Fruit fly (Drosophila melanogaster) whole organism, embryonic: ENCODE data around the gene CG31189.

Experiments
- ATbp ChIP-seq: fragments of 200-800 bp; sonication (Bioruptor generic); optimal IDR thresholded peaks from 2 replicates; lab custom pipeline; 2017; ENCODE audit warnings: missing biosample characterization, mild to moderate bottlenecking, missing genetic modification characterization, missing genetic modification reagents
- Aef1 ChIP-seq: fragments of 200-800 bp; sonication (Bioruptor generic); IDR thresholded peaks from 3 replicates; pipeline ENCODE4 v1.3.6; 2022; ENCODE audit warnings: missing biosample characterization, missing genetic modification characterization
- Awh ChIP-seq: fragments of 200-800 bp; sonication (Bioruptor generic); IDR thresholded peaks from 2 replicates; pipeline ENCODE4, ENCODE4 v1.3.6; 2022; ENCODE audit warnings: missing biosample characterization, missing genetic modification characterization
- CG10565 ChIP-seq: fragments of 200-800 bp; sonication (Bioruptor generic); optimal IDR thresholded peaks from 3 replicates; lab custom pipeline; 2016; ENCODE audit warnings: missing biosample characterization, mild to moderate bottlenecking, missing genetic modification characterization
- CG11247 ChIP-seq: fragments of 200-800 bp; sonication (Bioruptor generic); IDR thresholded peaks from 2 replicates; pipeline ENCODE4 v1.3.6; 2022; ENCODE audit warnings: missing biosample characterization, missing genetic modification characterization
- CG15073 ChIP-seq: fragments of 200-800 bp; sonication (Bioruptor generic); optimal IDR thresholded peaks from 2 replicates; lab custom pipeline; 2016; ENCODE audit warnings: missing biosample characterization, missing genetic modification characterization
- CG1603 ChIP-seq: fragments of 200-800 bp; sonication (Bioruptor generic); optimal IDR thresholded peaks from 2 replicates; lab custom pipeline; 2019; ENCODE audit warnings: missing biosample characterization, mild to moderate bottlenecking, missing genetic modification characterization, moderate library complexity
- CG17802 ChIP-seq: fragments of 200-800 bp; sonication (Bioruptor generic); optimal IDR thresholded peaks from 2 replicates; lab custom pipeline; 2018; ENCODE audit warnings: missing biosample characterization, mild to moderate bottlenecking, missing genetic modification characterization, moderate library complexity
- CG18011 ChIP-seq: fragments of 200-800 bp; sonication (Bioruptor generic); optimal IDR thresholded peaks from 2 replicates; lab custom pipeline; 2017; ENCODE audit warnings: missing biosample characterization, missing genetic modification characterization, mild to moderate bottlenecking, moderate library complexity, missing genotype
- CG1832 ChIP-seq: fragments of 200-800 bp; sonication (Bioruptor generic); optimal IDR thresholded peaks from 2 replicates; lab custom pipeline; 2017; ENCODE audit warnings: missing biosample characterization, mild to moderate bottlenecking, missing genetic modification characterization, inconsistent platforms
- CG2202 ChIP-seq: fragments of 200-800 bp; sonication (Bioruptor generic); optimal IDR thresholded peaks from 2 replicates; lab custom pipeline; 2018; ENCODE audit warnings: missing biosample characterization, mild to moderate bottlenecking, missing genetic modification characterization
- CG2875 ChIP-seq: fragments of 200-800 bp; sonication (Bioruptor generic); optimal IDR thresholded peaks from 2 replicates; lab custom pipeline; 2017; ENCODE audit warnings: missing biosample characterization, mild to moderate bottlenecking, missing genetic modification characterization, missing genetic modification reagents
- CG33557 ChIP-seq: fragments of 200-800 bp; sonication (Bioruptor generic); optimal IDR thresholded peaks from 2 replicates; lab custom pipeline; 2019; ENCODE audit warnings: missing biosample characterization, mild to moderate bottlenecking, missing genetic modification characterization, moderate library complexity
- CG34422 ChIP-seq: fragments of 200-800 bp; sonication (Bioruptor generic); IDR thresholded peaks from 3 replicates; pipeline ENCODE4 v1.3.6; 2022; ENCODE audit warnings: missing biosample characterization, missing genetic modification characterization
- CG3995 ChIP-seq: fragments of 200-800 bp; sonication (Bioruptor generic); optimal IDR thresholded peaks from 3 replicates; lab custom pipeline; 2016; ENCODE audit warnings: missing biosample characterization, missing genetic modification characterization
- CG42726 ChIP-seq: fragments of 200-800 bp; sonication (Bioruptor generic); IDR thresholded peaks from 2 replicates; pipeline ENCODE4 v1.3.6; 2022; ENCODE audit warnings: missing biosample characterization, missing genetic modification characterization; ENCODE audit not compliant: partially characterized antibody
- CG6254 ChIP-seq: fragments of 200-800 bp; sonication (Bioruptor generic); optimal IDR thresholded peaks from 3 replicates; lab custom pipeline; 2017; ENCODE audit warnings: mild to moderate bottlenecking, missing biosample characterization, missing genetic modification reagents, missing genetic modification characterization
- CG7745 ChIP-seq: fragments of 200-800 bp; sonication (Bioruptor generic); optimal IDR thresholded peaks from 2 replicates; lab custom pipeline; 2018; ENCODE audit warnings: missing biosample characterization, mild to moderate bottlenecking, missing genetic modification characterization, moderate library complexity
- CG9609 ChIP-seq: fragments of 200-800 bp; sonication (Bioruptor generic); optimal IDR thresholded peaks from 3 replicates; lab custom pipeline; 2016; ENCODE audit warnings: missing biosample characterization, missing genetic modification characterization
- E2f2 ChIP-seq: fragments of 200-800 bp; sonication (Bioruptor generic); IDR thresholded peaks from 2 replicates; pipeline ENCODE4 v1.3.6; 2022; ENCODE audit warnings: missing biosample characterization, missing genetic modification characterization
- H2.0 ChIP-seq: fragments of 200-800 bp; sonication (Bioruptor generic); IDR thresholded peaks from 2 replicates; pipeline ENCODE4 v1.3.6; 2022; ENCODE audit warnings: missing biosample characterization, missing genetic modification characterization
- Ptx1 ChIP-seq: fragments of 200-800 bp; sonication (Bioruptor generic); IDR thresholded peaks from 2 replicates; pipeline ENCODE4 v1.3.6; 2022; ENCODE audit warnings: missing biosample characterization, missing genetic modification characterization
- Side ChIP-seq: fragments of 200-800 bp; sonication (Bioruptor generic); optimal IDR thresholded peaks from 2 replicates; lab custom pipeline; 2016; ENCODE audit warnings: missing biosample characterization, missing genetic modification characterization
- Sox102F ChIP-seq: fragments of 200-800 bp; sonication (Bioruptor generic); optimal IDR thresholded peaks from 2 replicates; lab custom pipeline; 2018; ENCODE audit warnings: missing biosample characterization, mild to moderate bottlenecking, missing genetic modification characterization, moderate library complexity
- Tbp ChIP-seq: fragments of >200 bp; optimal IDR thresholded peaks from 2 replicates; lab custom pipeline; 2018; ENCODE audit warnings: missing biosample characterization, missing genetic modification characterization
- ase ChIP-seq: fragments of 200-800 bp; sonication (Bioruptor generic); IDR thresholded peaks from 3 replicates; pipeline ENCODE4 v1.3.6; 2022; ENCODE audit warnings: missing biosample characterization, missing genetic modification characterization
- ash1 ChIP-seq: fragments of 200-800 bp; sonication (Bioruptor generic); optimal IDR thresholded peaks from 2 replicates; lab custom pipeline; 2018; ENCODE audit warnings: missing biosample characterization, mild to moderate bottlenecking, missing genetic modification characterization
- chinmo ChIP-seq: fragments of 200-800 bp; sonication (Bioruptor generic); IDR thresholded peaks from 4 replicates; pipeline ENCODE4 v1.3.6; 2022; ENCODE audit warnings: missing biosample characterization, missing genetic modification characterization; ENCODE audit not compliant: partially characterized antibody
- crc ChIP-seq: fragments of 200-800 bp; sonication (Bioruptor generic); optimal IDR thresholded peaks from 2 replicates; lab custom pipeline; 2016; ENCODE audit warnings: missing biosample characterization, missing genetic modification characterization
- croc ChIP-seq: fragments of 200-800 bp; sonication (Bioruptor generic); conservative IDR thresholded peaks from 3 replicates; pipeline ENCODE4 v1.3.6; 2022; ENCODE audit warnings: missing biosample characterization, missing genetic modification characterization
- dpn ChIP-seq, 2 experiments: fragments of 200-800 bp; sonication (Bioruptor generic); optimal IDR thresholded peaks; 3 replicates each; lab custom pipeline; 2016; ENCODE audit warnings: missing biosample characterization in 2 of 2, missing genetic modification characterization in 2 of 2
- esg ChIP-seq: fragments of 200-800 bp; sonication (Bioruptor generic); conservative IDR thresholded peaks from 2 replicates; pipeline ENCODE4 v1.3.6; 2022; ENCODE audit warnings: missing biosample characterization, missing genetic modification characterization
- grn ChIP-seq: fragments of 200-800 bp; sonication (Bioruptor generic); optimal IDR thresholded peaks from 3 replicates; lab custom pipeline; 2017; ENCODE audit warnings: missing biosample characterization, missing genetic modification characterization
- gsb-n ChIP-seq: fragments of 200-800 bp; sonication (Bioruptor generic); optimal IDR thresholded peaks from 3 replicates; lab custom pipeline; 2018; ENCODE audit warnings: missing biosample characterization, mild to moderate bottlenecking, missing genetic modification characterization
- kah ChIP-seq: fragments of 200-800 bp; sonication (Bioruptor generic); optimal IDR thresholded peaks from 2 replicates; lab custom pipeline; 2018; ENCODE audit warnings: missing biosample characterization, mild to moderate bottlenecking, missing genetic modification characterization
- knrl ChIP-seq: fragments of 200-800 bp; sonication (Bioruptor generic); IDR thresholded peaks from 3 replicates; pipeline ENCODE4 v1.3.6; 2022; ENCODE audit warnings: missing biosample characterization, missing genetic modification characterization; ENCODE audit not compliant: partially characterized antibody
- odd ChIP-seq: fragments of 200-800 bp; sonication (Bioruptor generic); optimal IDR thresholded peaks from 2 replicates; lab custom pipeline; 2017; ENCODE audit warnings: missing biosample characterization, mild to moderate bottlenecking, missing genetic modification characterization
- repo ChIP-seq: fragments of 200-800 bp; sonication (Bioruptor generic); optimal IDR thresholded peaks from 2 replicates; lab custom pipeline; 2016; ENCODE audit warnings: missing biosample characterization, missing genetic modification characterization
- scrt ChIP-seq: fragments of 200-800 bp; sonication (Bioruptor generic); optimal IDR thresholded peaks from 2 replicates; lab custom pipeline; 2018; ENCODE audit warnings: missing biosample characterization, mild to moderate bottlenecking, missing genetic modification characterization, moderate library complexity
- sug ChIP-seq: fragments of 200-800 bp; optimal IDR thresholded peaks from 2 replicates; lab custom pipeline; 2019; ENCODE audit warnings: missing biosample characterization, mild to moderate bottlenecking, missing genetic modification characterization, moderate library complexity
- unc-4 ChIP-seq: fragments of 200-800 bp; sonication (Bioruptor generic); IDR thresholded peaks from 2 replicates; pipeline ENCODE4 v1.3.6; 2022; ENCODE audit warnings: missing biosample characterization, missing genetic modification characterization; ENCODE audit not compliant: partially characterized antibody

Gene CG31189

dm6 chr3R:21048729-21049128, 3.1 kb upstream of the CG31189 start, which contains the start of gene CG7079:
Gene CG7079 (minus strand): TSS chr3R:21048829.
- TF ChIP-seq CG7745 (tag; lab: Kevin White, UChicago) (no peak), ash1 (GFP tag; lab: Kevin White, UChicago) (no peak), knrl (no peak), H2.0 (GFP tag; lab: Robert Waterston, UW) (no peak), CG11247 (no peak)

DNA sequence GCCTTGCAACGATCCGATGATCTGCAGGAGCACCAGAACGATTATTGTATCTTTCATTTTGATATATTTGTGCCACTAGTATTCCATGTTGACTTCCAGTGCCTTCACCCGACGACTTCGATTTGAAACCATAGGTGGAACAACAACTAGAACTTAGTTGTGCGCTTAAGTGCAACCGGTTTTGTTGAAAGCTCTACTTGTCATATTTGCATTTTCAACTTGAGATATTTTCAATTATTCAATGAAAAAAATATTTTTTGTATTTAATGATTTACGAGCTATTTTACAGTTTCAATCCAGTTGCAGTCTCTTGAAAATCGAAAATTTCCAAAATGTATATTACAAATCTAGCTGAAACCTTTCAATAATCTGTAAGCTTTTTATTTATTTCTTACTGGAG, 1.3 kb upstream of the CG31189 start, which contains the start of gene CG31207:
TSS of gene CG31207 (minus strand) at position 101 of the 400 bp plus-strand sequence.
- TF ChIP-seq CG17802 (tag; lab: Kevin White, UChicago): no peak
- no peak for TF ChIP-seq dpn (GFP tag; optimal IDR thresholded peaks at IDR 0.05; lab: Kevin White, UChicago)
- no peak for TF ChIP-seq Tbp (GFP tag; lab: Kevin White, UChicago)
- TF ChIP-seq repo (GFP tag; lab: Kevin White, UChicago): no peak
- no peak for TF ChIP-seq CG2875 (GFP tag; lab: Kevin White, UChicago)

DNA sequence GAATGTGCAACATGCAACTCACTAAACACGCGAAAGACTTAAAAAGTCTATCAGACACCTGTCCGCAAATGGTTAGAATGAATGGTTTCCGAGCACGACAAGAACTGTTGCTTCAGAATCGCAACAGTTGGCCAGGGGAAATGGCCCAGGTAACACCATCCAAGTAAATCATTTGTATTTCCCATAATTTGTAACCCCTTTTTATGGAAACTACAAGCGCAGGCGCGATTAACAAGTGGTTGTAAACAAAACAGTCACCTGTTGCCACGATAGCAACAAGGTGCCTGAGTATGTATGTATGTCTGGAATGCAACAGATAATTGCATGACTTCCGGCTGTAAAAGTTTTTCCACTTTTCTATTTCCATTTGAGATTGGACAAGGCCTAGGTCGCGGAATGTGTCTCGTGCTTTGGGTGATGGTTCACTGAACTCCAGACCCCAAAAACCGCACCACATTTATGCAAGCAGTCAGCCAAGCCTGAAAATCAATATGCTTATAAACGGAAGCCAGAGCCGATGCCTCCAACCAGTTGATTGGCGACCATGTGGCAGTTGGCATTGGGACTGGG, 2.0 kb downstream of the CG31189 start, which contains the start of gene CG12278:
TSS of gene CG12278 (plus strand) at position 520 of the 570 bp plus-strand sequence.
- TF ChIP-seq CG10565: no peak
- no peak for TF ChIP-seq CG18011 (GFP tag; lab: Kevin White, UChicago)
- TF ChIP-seq scrt (GFP tag; lab: Kevin White, UChicago): peak; percentile 99
- no peak for TF ChIP-seq esg (GFP tag; lab: Robert Waterston, UW)
- TF ChIP-seq kah (GFP tag; lab: Kevin White, UChicago): peak; percentile 37

- TF ChIP-seq CG33557 (no peak), CG34422 (GFP tag; lab: Robert Waterston, UW) (no peak), Side (no peak), unc-4 (no peak), CG42726 (no peak), CG3995 (GFP tag; lab: Kevin White, UChicago) (no peak), sug (tag; lab: Kevin White, UChicago) (no peak), croc (GFP tag; lab: Robert Waterston, UW) (no peak), odd (no peak), CG15073 (no peak), CG6254 (no peak), CG9609 (GFP tag; lab: Kevin White, UChicago) (no peak), ase (GFP tag; lab: Robert Waterston, UW) (no peak), CG1603 (tag; lab: Kevin White, UChicago) (no peak), CG2202 (tag; lab: Kevin White, UChicago) (no peak)
- TF ChIP-seq, all 482 proteins: peak for 0
Measured at dm6 chr3R:21042399-21042798, 3.2 kb downstream of the CG31189 start, which contains the start of gene Dhc93AB. Gene Dhc93AB (minus strand): TSS chr3R:21042499.

- TF ChIP-seq Awh (GFP tag; lab: Robert Waterston, UW) (peak; percentile 79), CG1832 (GFP tag; lab: Kevin White, UChicago) (no peak), crc (no peak), Aef1 (no peak), grn (peak; percentile 17), E2f2 (GFP tag; lab: Robert Waterston, UW) (no peak), Sox102F (GFP tag; lab: Kevin White, UChicago) (peak; percentile 34), Ptx1 (GFP tag; lab: Robert Waterston, UW) (no peak), chinmo (GFP tag; lab: Robert Waterston, UW) (peak; percentile 70; the same call in 1 of the 4 replicates), ATbp (GFP tag; lab: Kevin White, UChicago) (peak; percentile 28), unc-4 (no peak), gsb-n (tag; lab: Kevin White, UChicago) (no peak)
Measured at dm6 chr3R:21025508-21025907, 20.1 kb downstream of the CG31189 start.
